Fruit fly (Drosophila melanogaster) whole organism, embryonic: ENCODE data around the gene Orc2.

ENCODE experiments used
- Ada2b ChIP-seq: fragments of 200-800 bp; sonication (Bioruptor generic); IDR thresholded peaks from 2 replicates; pipeline ENCODE4 v1.3.6; 2022; ENCODE audit warnings: missing biosample characterization, missing genetic modification characterization
- Aef1 ChIP-seq: fragments of 200-800 bp; sonication (Bioruptor generic); IDR thresholded peaks from 3 replicates; pipeline ENCODE4 v1.3.6; 2022; ENCODE audit warnings: missing biosample characterization, missing genetic modification characterization
- Antp ChIP-seq: fragments of 200-800 bp; sonication (Bioruptor generic); optimal IDR thresholded peaks from 3 replicates; lab custom pipeline; 2016; ENCODE audit warnings: missing biosample characterization, missing genetic modification characterization
- CG10366 ChIP-seq: fragments of 200-800 bp; sonication (Bioruptor generic); IDR thresholded peaks from 2 replicates; pipeline ENCODE4 v1.3.6; 2022; ENCODE audit warnings: missing biosample characterization, missing genetic modification characterization
- CG14441 ChIP-seq: fragments of 200-800 bp; sonication (Bioruptor generic); IDR thresholded peaks from 2 replicates; pipeline ENCODE4 v1.3.6; 2022; ENCODE audit warnings: missing biosample characterization, missing genetic modification characterization
- CG15011 ChIP-seq: fragments of 200-800 bp; sonication (Bioruptor generic); optimal IDR thresholded peaks from 3 replicates; lab custom pipeline; 2018; ENCODE audit warnings: missing biosample characterization, mild to moderate bottlenecking, missing genetic modification characterization
- CG15514 ChIP-seq: fragments of 200-800 bp; sonication (Bioruptor generic); optimal IDR thresholded peaks from 3 replicates; lab custom pipeline; 2017; ENCODE audit warnings: missing biosample characterization, missing genetic modification characterization, mild to moderate bottlenecking, moderate library complexity, missing genetic modification reagents
- CG16779 ChIP-seq: fragments of 200-800 bp; sonication (Bioruptor generic); IDR thresholded peaks from 2 replicates; pipeline ENCODE4 v1.3.6; 2022; ENCODE audit warnings: missing biosample characterization, missing genetic modification characterization
- CG17385 ChIP-seq: fragments of 200-800 bp; sonication (Bioruptor generic); optimal IDR thresholded peaks from 3 replicates; lab custom pipeline; 2018; ENCODE audit warnings: missing biosample characterization, mild to moderate bottlenecking, missing genetic modification characterization
- CG1792 ChIP-seq: fragments of 200-800 bp; sonication (Bioruptor generic); optimal IDR thresholded peaks from 2 replicates; lab custom pipeline; 2016; ENCODE audit warnings: missing biosample characterization, missing genetic modification characterization
- CG2120 ChIP-seq: fragments of 200-800 bp; sonication (Bioruptor generic); optimal IDR thresholded peaks from 3 replicates; lab custom pipeline; 2016; ENCODE audit warnings: missing biosample characterization, missing genetic modification characterization
- CG32532 ChIP-seq: fragments of 200-800 bp; sonication (Bioruptor generic); IDR thresholded peaks from 2 replicates; pipeline ENCODE4 v1.3.6; 2022; ENCODE audit warnings: missing biosample characterization, missing genetic modification characterization
- CG34376 ChIP-seq: fragments of 200-800 bp; sonication (Bioruptor generic); optimal IDR thresholded peaks from 2 replicates; lab custom pipeline; 2018; ENCODE audit warnings: missing biosample characterization, mild to moderate bottlenecking, missing genetic modification characterization
- CG3995 ChIP-seq: fragments of 200-800 bp; sonication (Bioruptor generic); optimal IDR thresholded peaks from 3 replicates; lab custom pipeline; 2016; ENCODE audit warnings: missing biosample characterization, missing genetic modification characterization
- CG4360 ChIP-seq: fragments of 200-800 bp; sonication (Bioruptor generic); IDR thresholded peaks from 2 replicates; pipeline ENCODE4 v1.3.6; 2022; ENCODE audit warnings: missing biosample characterization, missing genetic modification characterization
- CG6813 ChIP-seq: fragments of 200-800 bp; sonication (Bioruptor generic); optimal IDR thresholded peaks from 2 replicates; lab custom pipeline; 2017; ENCODE audit warnings: missing biosample characterization, missing genetic modification characterization, mild to moderate bottlenecking, moderate library complexity, missing genetic modification reagents
- CG8359 ChIP-seq: fragments of 200-800 bp; sonication (Bioruptor generic); optimal IDR thresholded peaks from 2 replicates; lab custom pipeline; 2017; ENCODE audit warnings: missing biosample characterization, mild to moderate bottlenecking, missing genetic modification characterization, borderline replicate concordance
- CG9727 ChIP-seq: fragments of 200-800 bp; sonication (Bioruptor generic); optimal IDR thresholded peaks from 3 replicates; lab custom pipeline; 2017; ENCODE audit warnings: missing biosample characterization, mild to moderate bottlenecking, missing genetic modification characterization
- CkIIα-i1 ChIP-seq: fragments of 200-800 bp; sonication (Bioruptor generic); IDR thresholded peaks from 2 replicates; pipeline ENCODE4 v1.3.6; 2022; ENCODE audit warnings: missing biosample characterization, missing genetic modification characterization
- Drgx ChIP-seq: fragments of 200-800 bp; sonication (Bioruptor generic); IDR thresholded peaks from 2 replicates; pipeline ENCODE4 v1.3.6; 2022; ENCODE audit warnings: missing biosample characterization, missing genetic modification characterization
- E2f1 ChIP-seq: fragments of 200-800 bp; sonication (Bioruptor generic); IDR thresholded peaks from 2 replicates; pipeline ENCODE4 v1.3.6; 2022; ENCODE audit warnings: missing biosample characterization, missing genetic modification characterization
- Fer1 ChIP-seq: fragments of 200-800 bp; sonication (Bioruptor generic); optimal IDR thresholded peaks from 2 replicates; lab custom pipeline; 2017; ENCODE audit warnings: missing biosample characterization, mild to moderate bottlenecking, missing genetic modification characterization
- HHEX ChIP-seq: fragments of 200-800 bp; sonication (Bioruptor generic); optimal IDR thresholded peaks from 3 replicates; lab custom pipeline; 2017; ENCODE audit warnings: missing biosample characterization, mild to moderate bottlenecking, missing genetic modification characterization, missing genetic modification reagents
- Lpt ChIP-seq: fragments of >200 bp; optimal IDR thresholded peaks from 2 replicates; lab custom pipeline; 2018; ENCODE audit warnings: missing biosample characterization, missing genetic modification characterization
- Mrtf ChIP-seq: fragments of 200-800 bp; sonication (Bioruptor generic); IDR thresholded peaks from 3 replicates; pipeline ENCODE4 v1.3.6; 2022; ENCODE audit warnings: missing biosample characterization, missing genetic modification characterization
- Nf-YB ChIP-seq: fragments of 200-800 bp; sonication (Bioruptor generic); optimal IDR thresholded peaks from 3 replicates; lab custom pipeline; 2019; ENCODE audit warnings: missing biosample characterization, mild to moderate bottlenecking, missing genetic modification characterization, moderate library complexity
- Oaz ChIP-seq: fragments of 200-800 bp; sonication (Bioruptor generic); IDR thresholded peaks from 2 replicates; pipeline ENCODE4 v1.3.6; 2022; ENCODE audit warnings: missing biosample characterization, missing genetic modification characterization
- Rfx ChIP-seq: fragments of 200-800 bp; sonication (Bioruptor generic); IDR thresholded peaks from 2 replicates; pipeline ENCODE4 v1.3.6; 2022; ENCODE audit warnings: missing biosample characterization, missing genetic modification characterization
- Ssrp ChIP-seq: fragments of 200-800 bp; sonication (Bioruptor generic); optimal IDR thresholded peaks from 2 replicates; lab custom pipeline; 2018; ENCODE audit warnings: missing biosample characterization, mild to moderate bottlenecking, missing genetic modification characterization, moderate library complexity
- aop ChIP-seq: fragments of 200-800 bp; sonication (Bioruptor generic); IDR thresholded peaks from 2 replicates; pipeline ENCODE4 v1.3.6; 2022; ENCODE audit warnings: missing biosample characterization, missing genetic modification characterization
- cg ChIP-seq: fragments of 200-800 bp; sonication (Bioruptor generic); optimal IDR thresholded peaks from 3 replicates; lab custom pipeline; 2019; ENCODE audit warnings: missing biosample characterization, mild to moderate bottlenecking, missing genetic modification characterization, moderate library complexity
- chm ChIP-seq: fragments of 200-800 bp; sonication (Bioruptor generic); IDR thresholded peaks from 2 replicates; pipeline ENCODE4 v1.3.6; 2022; ENCODE audit warnings: missing biosample characterization, missing genetic modification characterization
- croc ChIP-seq: fragments of 200-800 bp; sonication (Bioruptor generic); conservative IDR thresholded peaks from 3 replicates; pipeline ENCODE4 v1.3.6; 2022; ENCODE audit warnings: missing biosample characterization, missing genetic modification characterization
- crp ChIP-seq, 2 experiments: fragments of 200-800 bp; sonication (Bioruptor generic); optimal IDR thresholded peaks; 2 replicates in 1 of 2; 3 replicates in 1 of 2; lab custom pipeline; 2017; ENCODE audit warnings: missing biosample characterization in 2 of 2, missing genetic modification characterization in 2 of 2, mild to moderate bottlenecking in 1 of 2, moderate library complexity in 1 of 2
- cwo ChIP-seq: fragments of 200-800 bp; sonication (Bioruptor generic); optimal IDR thresholded peaks from 3 replicates; lab custom pipeline; 2017; ENCODE audit warnings: missing biosample characterization, missing genetic modification characterization, mild to moderate bottlenecking, moderate library complexity, missing genetic modification reagents
- da ChIP-seq: fragments of 200-800 bp; sonication (Bioruptor generic); optimal IDR thresholded peaks from 2 replicates; lab custom pipeline; 2016; ENCODE audit warnings: missing biosample characterization, missing genetic modification characterization
- dmrt99B ChIP-seq: fragments of 200-800 bp; sonication (Bioruptor generic); optimal IDR thresholded peaks from 2 replicates; lab custom pipeline; 2018; ENCODE audit warnings: missing biosample characterization, mild to moderate bottlenecking, missing genetic modification characterization, moderate library complexity
- dpn ChIP-seq, 2 experiments: fragments of 200-800 bp; sonication (Bioruptor generic); optimal IDR thresholded peaks; 3 replicates each; lab custom pipeline; 2016; ENCODE audit warnings: missing biosample characterization in 2 of 2, missing genetic modification characterization in 2 of 2
- eve ChIP-seq, 2 experiments: fragments of >200 bp; optimal IDR thresholded peaks; 2 replicates each; lab custom pipeline; 2017; ENCODE audit warnings: missing biosample characterization in 2 of 2, missing genetic modification characterization in 2 of 2
- gt ChIP-seq: fragments of 200-800 bp; sonication (Bioruptor generic); IDR thresholded peaks from 2 replicates; pipeline ENCODE4 v1.3.6; 2022; ENCODE audit warnings: missing biosample characterization, missing genetic modification characterization
- h ChIP-seq: fragments of >200 bp; optimal IDR thresholded peaks from 2 replicates; lab custom pipeline; 2017
- kah ChIP-seq: fragments of 200-800 bp; sonication (Bioruptor generic); optimal IDR thresholded peaks from 2 replicates; lab custom pipeline; 2018; ENCODE audit warnings: missing biosample characterization, mild to moderate bottlenecking, missing genetic modification characterization
- ken ChIP-seq: fragments of 200-800 bp; sonication (Bioruptor generic); IDR thresholded peaks from 3 replicates; pipeline ENCODE4 v1.3.6; 2022; ENCODE audit warnings: missing biosample characterization, missing genetic modification characterization
- lab ChIP-seq: fragments of 200-800 bp; sonication (Bioruptor generic); optimal IDR thresholded peaks from 3 replicates; lab custom pipeline; 2017; ENCODE audit warnings: missing biosample characterization, missing genetic modification characterization, mild to moderate bottlenecking, moderate library complexity, missing genetic modification reagents
- otp ChIP-seq: fragments of 200-800 bp; sonication (Bioruptor generic); IDR thresholded peaks from 3 replicates; pipeline ENCODE4, ENCODE4 v1.3.6; 2022; ENCODE audit warnings: missing biosample characterization, missing genetic modification characterization
- row ChIP-seq: fragments of 200-800 bp; sonication (Bioruptor generic); IDR thresholded peaks from 3 replicates; pipeline ENCODE4 v1.3.6; 2022; ENCODE audit warnings: missing biosample characterization, missing genetic modification characterization
- salm ChIP-seq: fragments of 200-800 bp; sonication (Bioruptor generic); optimal IDR thresholded peaks from 2 replicates; lab custom pipeline; 2018; ENCODE audit warnings: missing biosample characterization, mild to moderate bottlenecking, missing genetic modification characterization
- shn ChIP-seq: fragments of 200-800 bp; sonication (Bioruptor generic); optimal IDR thresholded peaks from 3 replicates; lab custom pipeline; 2016; ENCODE audit warnings: missing biosample characterization, missing genetic modification characterization
- slou ChIP-seq: fragments of 200-800 bp; sonication (Bioruptor generic); optimal IDR thresholded peaks from 3 replicates; lab custom pipeline; 2016; ENCODE audit warnings: missing biosample characterization, missing genetic modification characterization
- sqz ChIP-seq: fragments of 200-800 bp; sonication (Bioruptor generic); optimal IDR thresholded peaks from 3 replicates; lab custom pipeline; 2018; ENCODE audit warnings: missing biosample characterization, mild to moderate bottlenecking, missing genetic modification characterization
- trem ChIP-seq: fragments of 200-800 bp; optimal IDR thresholded peaks from 3 replicates; lab custom pipeline; 2019; ENCODE audit warnings: missing biosample characterization, mild to moderate bottlenecking, missing genetic modification characterization, moderate library complexity
- zf30C ChIP-seq: fragments of 200-800 bp; sonication (Bioruptor generic); optimal IDR thresholded peaks from 3 replicates; lab custom pipeline; 2018; ENCODE audit warnings: missing biosample characterization, mild to moderate bottlenecking, missing genetic modification characterization

Orc2 gene

dm6 chr3R:13997762-13998161, 33.1 kb downstream of the Orc2 start (continued):
- TF ChIP-seq Ssrp (no peak), HHEX (GFP tag; lab: Kevin White, UChicago) (peak; percentile 14), Fer1 (no peak), CG32532 (GFP tag; lab: Robert Waterston, UW) (peak; percentile 20; the same call in 1 of the 2 replicates), Mrtf (GFP tag; lab: Robert Waterston, UW) (0 out of 3 replicates have a peak, but pooled peaks have one; percentile 31), kah (GFP tag; lab: Kevin White, UChicago) (no peak), slou (GFP tag; lab: Kevin White, UChicago) (no peak), Drgx (GFP tag; lab: Robert Waterston, UW) (no peak), CG2120 (no peak), shn (GFP tag; lab: Kevin White, UChicago) (no peak), E2f1 (GFP tag; lab: Robert Waterston, UW) (no peak), Antp (GFP tag; lab: Kevin White, UChicago) (peak; percentile 7), CG34376 (no peak), chm (GFP tag; lab: Robert Waterston, UW) (no peak), gt (GFP tag; lab: Robert Waterston, UW) (no peak), CG16779 (no peak), ken (GFP tag; lab: Robert Waterston, UW) (no peak), row (GFP tag; lab: Robert Waterston, UW) (peak; percentile 60), dmrt99B (tag; lab: Kevin White, UChicago) (no peak), Rfx (GFP tag; lab: Robert Waterston, UW) (0 out of 2 replicates have a peak, but pooled peaks have one; percentile 27), da (no peak), CG3995 (GFP tag; lab: Kevin White, UChicago) (no peak), aop (GFP tag; lab: Robert Waterston, UW) (no peak), CG15011 (GFP tag; lab: Kevin White, UChicago) (no peak), eve (GFP tag; optimal IDR thresholded peaks at IDR 0.05; lab: Kevin White, UChicago) (no peak), Oaz (GFP tag; lab: Robert Waterston, UW) (no peak), Lpt (GFP tag; lab: Kevin White, UChicago) (no peak), CkIIα-i1 (GFP tag; lab: Robert Waterston, UW) (no peak), sqz (GFP tag; lab: Kevin White, UChicago) (peak; percentile 5), CG4360 (GFP tag; lab: Robert Waterston, UW) (no peak), h (lab: Kevin White, UChicago) (no peak), salm (tag; lab: Kevin White, UChicago) (no peak), Ada2b (GFP tag; lab: Robert Waterston, UW) (no peak), dpn (GFP tag; optimal IDR thresholded peaks at IDR 0.05; lab: Kevin White, UChicago) (no peak), CG10366 (GFP tag; lab: Robert Waterston, UW) (no peak), CG6813 (GFP tag; lab: Kevin White, UChicago) (no peak), crp (GFP tag; optimal IDR thresholded peaks at IDR 0.05; lab: Kevin White, UChicago) (no peak), CG8359 (GFP tag; lab: Kevin White, UChicago) (no peak), croc (GFP tag; lab: Robert Waterston, UW) (no peak), Aef1 (GFP tag; lab: Robert Waterston, UW) (no peak), otp (0 out of 3 replicates have a peak, but pooled peaks have one; percentile 31), CG1792 (GFP tag; lab: Kevin White, UChicago) (no peak), CG14441 (GFP tag; lab: Robert Waterston, UW) (0 out of 2 replicates have a peak, but pooled peaks have one; percentile 31), lab (GFP tag; lab: Kevin White, UChicago) (no peak), trem (tag; lab: Kevin White, UChicago) (no peak), CG9727 (GFP tag; lab: Kevin White, UChicago) (no peak), CG17385 (GFP tag; lab: Kevin White, UChicago) (no peak), cwo (peak; percentile 12), cg (GFP tag; lab: Kevin White, UChicago) (peak; percentile 22), Nf-YB (GFP tag; lab: Kevin White, UChicago) (no peak), zf30C (no peak), CG15514 (GFP tag; lab: Kevin White, UChicago) (no peak)
